Worm (Caenorhabditis elegans): ENCODE results near the gene sto-6.

Gene sto-6

DNA sequence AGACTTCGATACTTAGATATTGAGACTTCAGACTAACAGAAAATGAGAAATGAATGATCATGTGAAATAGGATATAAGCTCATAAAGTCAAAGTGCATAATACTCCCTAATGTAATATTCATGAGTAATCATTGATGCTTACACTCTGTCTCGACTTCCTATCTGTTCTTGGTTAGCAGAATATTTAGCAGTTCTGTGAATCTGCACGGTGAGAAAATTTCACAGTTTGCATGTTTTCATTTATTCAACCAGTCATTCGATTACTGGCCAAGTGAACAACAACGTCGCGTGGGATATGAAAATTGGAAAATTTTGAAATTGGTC, 24.7 kb upstream of the sto-6 start:
- TF ChIP-seq W03F9.2 (tag; optimal IDR thresholded peaks at IDR 0.05), result no peak
- no peak for TF ChIP-seq him-1 (tag; optimal IDR thresholded peaks at IDR 0.05)
- TF ChIP-seq dao-5 (tag; optimal IDR thresholded peaks at IDR 0.05), result no peak

ce11 chrX:11608110-11608759, 24.0 kb upstream of the sto-6 start:
- TF ChIP-seq him-1 (tag; optimal IDR thresholded peaks at IDR 0.05) (no peak), dao-5 (tag; optimal IDR thresholded peaks at IDR 0.05) (no peak), W03F9.2 (tag; optimal IDR thresholded peaks at IDR 0.05) (no peak)

- TF ChIP-seq him-1 (tag; optimal IDR thresholded peaks at IDR 0.05) (no peak), dao-5 (tag; optimal IDR thresholded peaks at IDR 0.05) (no peak), W03F9.2 (tag; optimal IDR thresholded peaks at IDR 0.05) (no peak)
These were observed 14.8 kb upstream of the sto-6 start, which contains the start of gene F52D10.4 for ce11 chrX:11617387-11617786. F52D10.4 (plus strand) TSS chrX:11617470.

DNA sequence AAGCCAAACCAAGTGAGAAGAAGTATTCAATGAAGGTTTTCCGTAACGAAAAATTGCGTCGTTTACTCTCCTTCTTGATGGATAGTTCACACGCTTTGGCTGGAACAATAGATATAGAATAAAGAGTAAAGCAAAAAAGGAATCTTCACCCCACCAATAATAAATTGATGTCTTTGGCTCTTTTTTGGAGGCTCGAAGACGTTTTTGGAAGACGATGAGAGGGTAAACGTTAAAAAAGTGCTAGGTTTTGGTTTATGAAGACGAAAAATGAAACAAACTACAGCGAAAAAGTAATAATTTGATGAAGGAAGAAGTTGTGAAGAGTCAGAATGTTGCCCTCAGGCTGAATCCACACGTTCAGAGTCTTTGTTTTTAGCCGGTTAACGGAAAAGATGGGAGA, 10.2 kb upstream of the sto-6 start, which contains the start of gene sto-3:
sto-3 (minus strand) TSS at position 101 of the 400 bp plus-strand sequence.
- TF ChIP-seq W03F9.2 (tag; optimal IDR thresholded peaks at IDR 0.05) (no peak), him-1 (tag; optimal IDR thresholded peaks at IDR 0.05) (no peak), dao-5 (tag; optimal IDR thresholded peaks at IDR 0.05) (no peak)

DNA sequence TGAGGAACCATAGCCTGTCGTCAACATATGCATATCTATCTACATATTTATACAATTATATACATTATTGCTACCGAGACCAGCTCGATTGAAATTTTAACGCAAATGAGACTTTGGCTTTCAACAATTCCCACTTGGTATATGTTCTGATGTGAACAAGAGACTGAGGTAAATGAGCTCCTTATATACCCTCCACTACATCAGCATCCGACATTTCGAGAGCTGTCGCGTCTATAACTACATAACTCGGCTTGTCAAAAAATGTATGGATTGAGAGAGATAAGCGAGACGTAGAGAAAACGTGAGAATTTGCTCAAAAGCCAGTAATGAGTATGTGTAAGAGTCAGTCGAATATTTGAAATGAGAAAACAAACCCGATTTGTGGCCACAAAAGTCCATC, 8.8 kb upstream of the sto-6 start:
- TF ChIP-seq W03F9.2 (tag; optimal IDR thresholded peaks at IDR 0.05), result no peak
- no peak for TF ChIP-seq him-1 (tag; optimal IDR thresholded peaks at IDR 0.05)
- TF ChIP-seq dao-5 (tag; optimal IDR thresholded peaks at IDR 0.05), result no peak

DNA sequence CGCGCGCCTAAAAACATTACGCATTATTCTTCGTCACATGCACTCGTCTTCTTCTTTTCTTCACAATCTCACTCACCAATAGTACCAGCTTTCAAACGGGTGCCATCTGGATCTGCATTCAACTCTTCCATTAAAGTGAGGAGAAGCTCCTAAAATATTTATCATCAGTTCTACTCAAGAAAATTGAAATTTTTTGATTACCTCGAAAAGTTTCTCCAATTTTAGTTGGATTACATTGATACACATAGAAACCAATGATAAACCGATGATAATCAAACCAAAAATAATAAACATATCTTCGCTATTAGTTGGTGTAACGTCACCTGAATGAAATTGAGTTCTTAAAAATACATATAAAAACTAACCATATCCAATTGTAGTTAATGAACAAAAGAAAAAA, 7.6 kb upstream of the sto-6 start:
- no peak for TF ChIP-seq W03F9.2 (tag; optimal IDR thresholded peaks at IDR 0.05)
- no peak for TF ChIP-seq dao-5 (tag; optimal IDR thresholded peaks at IDR 0.05)
- no peak for TF ChIP-seq him-1 (tag; optimal IDR thresholded peaks at IDR 0.05)

ce11 chrX:11627013-11627412, 5.2 kb upstream of the sto-6 start, which contains the start of gene twk-44:
twk-44 (minus strand) TSS chrX:11627113.
- no peak for TF ChIP-seq W03F9.2 (tag; optimal IDR thresholded peaks at IDR 0.05)

- no peak for TF ChIP-seq him-1 (tag; optimal IDR thresholded peaks at IDR 0.05)
- TF ChIP-seq W03F9.2 (tag; optimal IDR thresholded peaks at IDR 0.05), result no peak
- no peak for TF ChIP-seq dao-5 (tag; optimal IDR thresholded peaks at IDR 0.05)
These were observed 3.6 kb upstream of the sto-6 start, which contains the start of gene spp-30 for ce11 chrX:11628580-11628979. spp-30 (minus strand) TSS chrX:11628680.

- TF ChIP-seq dao-5 (tag; optimal IDR thresholded peaks at IDR 0.05), result no peak
- TF ChIP-seq him-1 (tag; optimal IDR thresholded peaks at IDR 0.05), result no peak
- no peak for TF ChIP-seq W03F9.2 (tag; optimal IDR thresholded peaks at IDR 0.05)
These were observed 1.7 kb upstream of the sto-6 start for ce11 chrX:11630499-11630898.

DNA sequence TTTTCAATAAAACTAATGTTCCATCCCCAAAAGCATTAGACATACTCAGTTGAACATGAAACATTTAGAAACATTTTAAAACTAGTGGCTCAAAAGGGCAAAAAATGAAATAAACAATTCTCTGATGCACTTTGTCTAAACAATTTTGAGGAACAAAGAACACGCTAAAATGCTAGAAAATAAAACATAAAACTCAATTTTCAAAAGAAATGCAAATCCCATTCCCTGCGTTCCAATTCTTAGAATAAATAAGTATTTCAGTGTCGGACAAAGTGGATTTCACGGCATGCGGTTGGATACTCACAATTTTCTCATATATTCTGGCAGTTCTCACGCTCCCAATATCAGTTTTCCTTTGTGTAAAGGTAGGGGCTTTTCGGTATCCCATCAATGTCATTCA, 1.1 kb downstream of the sto-6 start:
- no peak for TF ChIP-seq dao-5 (tag; optimal IDR thresholded peaks at IDR 0.05)
- no peak for TF ChIP-seq him-1 (tag; optimal IDR thresholded peaks at IDR 0.05)
- no peak for TF ChIP-seq W03F9.2 (tag; optimal IDR thresholded peaks at IDR 0.05)

- TF ChIP-seq W03F9.2 (tag; optimal IDR thresholded peaks at IDR 0.05) (no peak), him-1 (tag; optimal IDR thresholded peaks at IDR 0.05) (no peak), dao-5 (tag; optimal IDR thresholded peaks at IDR 0.05) (no peak)
These were observed 5.5 kb downstream of the sto-6 start for ce11 chrX:11637721-11638120.

- no peak for TF ChIP-seq him-1 (tag; optimal IDR thresholded peaks at IDR 0.05)
- TF ChIP-seq W03F9.2 (tag; optimal IDR thresholded peaks at IDR 0.05), result no peak
- TF ChIP-seq dao-5 (tag; optimal IDR thresholded peaks at IDR 0.05), result no peak
These were observed 6.8 kb downstream of the sto-6 start for ce11 chrX:11638987-11639386.

ce11 chrX:11640463-11640995, 8.3 kb downstream of the sto-6 start:
- no peak for TF ChIP-seq W03F9.2 (tag; optimal IDR thresholded peaks at IDR 0.05)
- TF ChIP-seq him-1 (tag; optimal IDR thresholded peaks at IDR 0.05), result no peak
- TF ChIP-seq dao-5 (tag; optimal IDR thresholded peaks at IDR 0.05), result no peak

DNA sequence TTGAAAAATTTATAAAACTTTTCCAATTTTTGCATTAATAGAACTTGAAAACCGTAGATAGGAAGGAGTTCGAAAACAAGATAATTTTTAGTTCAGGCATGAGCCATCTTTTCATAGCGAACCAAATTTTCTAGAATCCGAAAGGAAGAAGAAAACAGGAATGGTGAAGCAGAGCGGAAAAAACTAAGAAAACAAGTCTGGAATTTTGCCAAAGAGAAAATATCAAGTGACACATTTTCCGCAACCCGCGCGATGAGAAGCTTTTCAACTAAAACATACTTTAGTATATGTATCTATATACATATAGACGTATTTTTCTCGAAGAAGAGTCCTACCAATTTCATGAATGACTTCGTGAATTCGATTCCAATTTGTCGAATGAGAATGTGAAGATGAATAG, 9.4 kb downstream of the sto-6 start:
- no peak for TF ChIP-seq him-1 (tag; optimal IDR thresholded peaks at IDR 0.05)

- TF ChIP-seq him-1 (tag; optimal IDR thresholded peaks at IDR 0.05), result peak; percentile 81
These were observed 11.6 kb downstream of the sto-6 start, which contains the start of gene sto-4 for ce11 chrX:11643767-11644235. sto-4 (plus strand) TSS chrX:11644126.

All from whole organism, L4/young adult.